Fruit fly (Drosophila melanogaster) whole organism, pupa: Measurements from ENCODE around the gene CG5810.

Source experiments
- CG10348 ChIP-seq: fragments of 200-800 bp; sonication (Bioruptor generic); IDR thresholded peaks from 2 replicates; pipeline ENCODE4 v1.3.6; 2022; ENCODE audit warnings: missing biosample characterization, missing genetic modification characterization
- CG12605 ChIP-seq: fragments of 200-800 bp; sonication (Bioruptor generic); IDR thresholded peaks from 2 replicates; pipeline ENCODE4 v1.3.6; 2022; ENCODE audit warnings: missing biosample characterization, missing genetic modification characterization
- CG13204 ChIP-seq: fragments of 200-800 bp; sonication (Bioruptor generic); optimal IDR thresholded peaks from 2 replicates; lab custom pipeline; 2018; ENCODE audit warnings: missing biosample characterization, mild to moderate bottlenecking, missing genetic modification characterization, moderate library complexity
- CG14655 ChIP-seq: fragments of 200-800 bp; sonication (Bioruptor generic); optimal IDR thresholded peaks from 3 replicates; lab custom pipeline; 2017; ENCODE audit warnings: mild to moderate bottlenecking, missing biosample characterization, missing genetic modification reagents, missing genetic modification characterization
- CG15710 ChIP-seq: fragments of 200-800 bp; sonication (Bioruptor generic); optimal IDR thresholded peaks from 2 replicates; lab custom pipeline; 2018; ENCODE audit warnings: missing biosample characterization, mild to moderate bottlenecking, missing genetic modification characterization, moderate library complexity
- CG17806 ChIP-seq: fragments of 200-800 bp; sonication (Bioruptor generic); optimal IDR thresholded peaks from 2 replicates; lab custom pipeline; 2018; ENCODE audit warnings: missing biosample characterization, mild to moderate bottlenecking, missing genetic modification characterization, moderate library complexity
- CG32121 ChIP-seq: fragments of 200-800 bp; sonication (Bioruptor generic); IDR thresholded peaks from 2 replicates; pipeline ENCODE4 v1.3.6; 2022; ENCODE audit warnings: missing biosample characterization, missing genetic modification characterization
- CG34367 ChIP-seq: fragments of 200-800 bp; sonication (Bioruptor generic); optimal IDR thresholded peaks from 2 replicates; lab custom pipeline; 2018; ENCODE audit warnings: missing biosample characterization, mild to moderate bottlenecking, missing genetic modification characterization
- CG4496 ChIP-seq: fragments of 200-800 bp; sonication (Bioruptor generic); IDR thresholded peaks from 3 replicates; pipeline ENCODE4 v1.3.6; 2022; ENCODE audit warnings: missing biosample characterization, missing genetic modification characterization
- CG8159 ChIP-seq: fragments of 200-800 bp; sonication (Bioruptor generic); optimal IDR thresholded peaks from 3 replicates; lab custom pipeline; 2018; ENCODE audit warnings: missing biosample characterization, mild to moderate bottlenecking, missing genetic modification characterization, moderate library complexity
- CG8301 ChIP-seq: fragments of 200-800 bp; sonication (Bioruptor generic); optimal IDR thresholded peaks from 2 replicates; lab custom pipeline; 2018; ENCODE audit warnings: missing biosample characterization, mild to moderate bottlenecking, missing genetic modification characterization
- CG9948 ChIP-seq: fragments of 200-800 bp; sonication (Bioruptor generic); optimal IDR thresholded peaks from 2 replicates; lab custom pipeline; 2018; ENCODE audit warnings: missing biosample characterization, mild to moderate bottlenecking, missing genetic modification characterization, moderate library complexity
- D1 ChIP-seq: fragments of 200-800 bp; sonication (Bioruptor generic); optimal IDR thresholded peaks from 2 replicates; lab custom pipeline; 2018; ENCODE audit warnings: missing biosample characterization, mild to moderate bottlenecking, missing genetic modification characterization, moderate library complexity
- EcR ChIP-seq: fragments of 200-800 bp; sonication (Bioruptor generic); optimal IDR thresholded peaks from 3 replicates; lab custom pipeline; 2019; ENCODE audit warnings: missing biosample characterization, missing genetic modification characterization, mild to moderate bottlenecking, moderate library complexity, missing genetic modification reagents
- Ets98B ChIP-seq: fragments of 200-800 bp; sonication (Bioruptor generic); IDR thresholded peaks from 2 replicates; pipeline ENCODE4 v1.3.6; 2022; ENCODE audit warnings: missing biosample characterization, missing genetic modification characterization
- Pif1A ChIP-seq: fragments of 200-800 bp; sonication (Bioruptor generic); optimal IDR thresholded peaks from 3 replicates; lab custom pipeline; 2016; ENCODE audit warnings: missing biosample characterization, missing genetic modification characterization
- Pif1B ChIP-seq: fragments of 200-800 bp; sonication (Bioruptor generic); optimal IDR thresholded peaks from 3 replicates; lab custom pipeline; 2016; ENCODE audit warnings: missing biosample characterization, missing genetic modification characterization
- Snoo ChIP-seq: fragments of 200-800 bp; sonication (Bioruptor generic); optimal IDR thresholded peaks from 3 replicates; lab custom pipeline; 2017; ENCODE audit warnings: missing biosample characterization, mild to moderate bottlenecking, missing genetic modification characterization, inconsistent platforms
- fd96Ca ChIP-seq: fragments of 200-800 bp; sonication (Bioruptor generic); IDR thresholded peaks from 3 replicates; pipeline ENCODE4 v1.3.6; 2022; ENCODE audit warnings: missing biosample characterization, missing genetic modification characterization
- gl ChIP-seq: fragments of 200-800 bp; sonication (Bioruptor generic); optimal IDR thresholded peaks from 2 replicates; lab custom pipeline; 2018; ENCODE audit warnings: missing biosample characterization, mild to moderate bottlenecking, missing genetic modification characterization
- rn ChIP-seq: fragments of 200-800 bp; sonication (Bioruptor generic); IDR thresholded peaks from 2 replicates; pipeline ENCODE4 v1.3.6; 2022; ENCODE audit warnings: missing biosample characterization, missing genetic modification characterization

The CG5810 gene

dm6 chr3R:21186606-21187393, 23.2 kb downstream of the CG5810 start:
- TF ChIP-seq Ets98B (GFP tag; lab: Robert Waterston, UW) (no peak), EcR (GFP tag; lab: Kevin White, UChicago) (peak; percentile 56), rn (GFP tag; lab: Robert Waterston, UW) (no peak), gl (no peak), CG34367 (tag; lab: Kevin White, UChicago) (no peak), CG17806 (peak; percentile 8), CG32121 (GFP tag; lab: Robert Waterston, UW) (no peak), CG10348 (no peak), Pif1B (GFP tag; lab: Kevin White, UChicago) (no peak), D1 (tag; lab: Kevin White, UChicago) (no peak), CG13204 (GFP tag; lab: Kevin White, UChicago) (no peak), CG14655 (GFP tag; lab: Kevin White, UChicago) (peak; percentile 52), CG9948 (peak; percentile 27), Pif1A (GFP tag; lab: Kevin White, UChicago) (peak; percentile 59), CG8301 (tag; lab: Kevin White, UChicago) (peak; percentile 19), CG4496 (GFP tag; lab: Robert Waterston, UW) (no peak), CG15710 (peak; percentile 32), CG8159 (tag; lab: Kevin White, UChicago) (peak; percentile 48), fd96Ca (no peak), Snoo (tag; lab: Kevin White, UChicago) (peak; percentile 48), CG12605 (peak; percentile 67)

dm6 chr3R:21187394-21188392, 24.1 kb downstream of the CG5810 start:
- no peak for TF ChIP-seq CG9948

dm6 chr3R:21188540-21189276, 25.1 kb downstream of the CG5810 start:
- TF ChIP-seq Ets98B (GFP tag; lab: Robert Waterston, UW), result peak; percentile 39; the same call in 1 of the 2 replicates
- peak; percentile 33 for TF ChIP-seq D1 (tag; lab: Kevin White, UChicago)
- TF ChIP-seq CG10348, result no peak
- TF ChIP-seq rn (GFP tag; lab: Robert Waterston, UW), result no peak
- no peak for TF ChIP-seq Snoo (tag; lab: Kevin White, UChicago)
- TF ChIP-seq CG8159 (tag; lab: Kevin White, UChicago), result no peak
- peak; percentile 44 for TF ChIP-seq Pif1B (GFP tag; lab: Kevin White, UChicago)
- peak; percentile 44; the same call in 1 of the 3 replicates for TF ChIP-seq CG4496 (GFP tag; lab: Robert Waterston, UW)
- TF ChIP-seq CG34367 (tag; lab: Kevin White, UChicago), result no peak
- peak; percentile 64 for TF ChIP-seq EcR (GFP tag; lab: Kevin White, UChicago)
- TF ChIP-seq CG32121 (GFP tag; lab: Robert Waterston, UW), result peak; percentile 69; the same call in 1 of the 2 replicates
- TF ChIP-seq CG13204 (GFP tag; lab: Kevin White, UChicago), result peak; percentile 100
- TF ChIP-seq CG12605, result 0 out of 2 replicates have a peak, but pooled peaks have one; percentile 23
- TF ChIP-seq Pif1A (GFP tag; lab: Kevin White, UChicago), result peak; percentile 8
- no peak for TF ChIP-seq CG15710

dm6 chr3R:21189520-21190180, 26.1 kb downstream of the CG5810 start:
- TF ChIP-seq Pif1A (GFP tag; lab: Kevin White, UChicago), result no peak
- TF ChIP-seq Pif1B (GFP tag; lab: Kevin White, UChicago), result no peak
- no peak for TF ChIP-seq CG8159 (tag; lab: Kevin White, UChicago)
- no peak for TF ChIP-seq CG10348
- no peak for TF ChIP-seq CG9948
- no peak for TF ChIP-seq CG32121 (GFP tag; lab: Robert Waterston, UW)
- TF ChIP-seq Ets98B (GFP tag; lab: Robert Waterston, UW), result no peak
- TF ChIP-seq CG12605, result no peak
- TF ChIP-seq D1 (tag; lab: Kevin White, UChicago), result no peak
- no peak for TF ChIP-seq gl
- TF ChIP-seq CG13204 (GFP tag; lab: Kevin White, UChicago), result no peak
- TF ChIP-seq CG15710, result no peak
- TF ChIP-seq Snoo (tag; lab: Kevin White, UChicago), result no peak
- no peak for TF ChIP-seq CG14655 (GFP tag; lab: Kevin White, UChicago)
- TF ChIP-seq CG4496 (GFP tag; lab: Robert Waterston, UW), result no peak
- TF ChIP-seq CG17806, result no peak
